Worm (Caenorhabditis elegans) whole organism, L2 larva: Measurements from ENCODE around the gene Y39B6A.69.

Source experiments
- C34F6.9 ChIP-seq: fragments of 150-350 bp; optimal IDR thresholded peaks from 2 replicates; lab custom pipeline; 2014; ENCODE audit warnings: missing biosample characterization, missing genetic modification characterization
- ZK546.5 ChIP-seq: sonication (generic microtip); optimal IDR thresholded peaks from 2 replicates; lab custom pipeline; 2017; ENCODE audit warnings: missing biosample characterization, missing genetic modification characterization
- aly-2 ChIP-seq: fragments of 150-350 bp; optimal IDR thresholded peaks from 2 replicates; lab custom pipeline; 2014; ENCODE audit warnings: missing biosample characterization, missing genetic modification characterization
- ama-1 ChIP-seq: fragments of 150-350 bp; optimal IDR thresholded peaks from 2 replicates; lab custom pipeline; 2018; ENCODE audit warnings: inconsistent platforms
- blmp-1 ChIP-seq: sonication (generic microtip); optimal IDR thresholded peaks from 2 replicates; lab custom pipeline; 2017; ENCODE audit warnings: missing genetic modification characterization, mild to moderate bottlenecking, missing compliant biosample characterization, antibody characterized with exemption, moderate library complexity; ENCODE audit not compliant: insufficient read depth
- ceh-16 ChIP-seq: fragments of 150-350 bp; optimal IDR thresholded peaks from 2 replicates; lab custom pipeline; 2014; ENCODE audit warnings: missing biosample characterization, missing genetic modification characterization
- egl-27 ChIP-seq: sonication (generic microtip); optimal IDR thresholded peaks from 3 replicates; lab custom pipeline; 2017; ENCODE audit warnings: missing biosample characterization, missing genetic modification reagents, missing genetic modification characterization
- elt-1 ChIP-seq: fragments of 150-350 bp; optimal IDR thresholded peaks from 2 replicates; lab custom pipeline; 2014; ENCODE audit warnings: missing biosample characterization, missing genetic modification characterization
- gmeb-1 ChIP-seq: fragments of 150-350 bp; optimal IDR thresholded peaks from 2 replicates; lab custom pipeline; 2014; ENCODE audit warnings: missing biosample characterization, missing genetic modification characterization
- lsy-2 ChIP-seq, 2 experiments: fragments of 150-350 bp in 1 of 2; sonication (generic microtip) in 1 of 2; optimal IDR thresholded peaks; 2 replicates each; lab custom pipeline; 2014 to 2017; ENCODE audit warnings: missing biosample characterization in 2 of 2, missing genetic modification characterization in 2 of 2
- mab-5 ChIP-seq: fragments of 150-350 bp; optimal IDR thresholded peaks from 2 replicates; lab custom pipeline; 2014; ENCODE audit warnings: missing biosample characterization, missing genetic modification characterization
- mbf-1 ChIP-seq: sonication (generic microtip); optimal IDR thresholded peaks from 2 replicates; lab custom pipeline; 2017; ENCODE audit warnings: missing biosample characterization, missing genetic modification characterization
- mdl-1 ChIP-seq, 2 experiments: fragments of 150-350 bp in 1 of 2; sonication (generic microtip) in 1 of 2; optimal IDR thresholded peaks; 2 replicates each; lab custom pipeline; 2017; ENCODE audit warnings: missing biosample characterization in 2 of 2, missing genetic modification characterization in 2 of 2
- nhr-11 ChIP-seq: fragments of 150-350 bp; optimal IDR thresholded peaks from 2 replicates; lab custom pipeline; 2014; ENCODE audit warnings: missing biosample characterization, missing genetic modification characterization
- nhr-237 ChIP-seq: fragments of 150-350 bp; optimal IDR thresholded peaks from 2 replicates; lab custom pipeline; 2014; ENCODE audit warnings: missing biosample characterization, missing genetic modification characterization
- nhr-25 ChIP-seq: fragments of 150-350 bp; sonication (generic microtip); optimal IDR thresholded peaks from 3 replicates; lab custom pipeline; 2014; ENCODE audit warnings: missing biosample characterization, missing genetic modification characterization
- nhr-6 ChIP-seq: fragments of 150-350 bp; optimal IDR thresholded peaks from 2 replicates; lab custom pipeline; 2014; ENCODE audit warnings: missing biosample characterization, missing genetic modification characterization
- peb-1 ChIP-seq: fragments of 150-350 bp; optimal IDR thresholded peaks from 2 replicates; lab custom pipeline; 2014; ENCODE audit warnings: missing biosample characterization, missing genetic modification characterization
- skn-1 ChIP-seq: sonication (generic microtip); optimal IDR thresholded peaks from 2 replicates; lab custom pipeline; 2017; ENCODE audit warnings: missing biosample characterization, missing genetic modification characterization
- sma-3 ChIP-seq: sonication (generic microtip); optimal IDR thresholded peaks from 2 replicates; lab custom pipeline; 2016; ENCODE audit warnings: missing genetic modification reagents, missing genetic modification characterization, missing compliant biosample characterization
- unc-55 ChIP-seq: fragments of 150-350 bp; sonication (generic microtip); optimal IDR thresholded peaks from 3 replicates; lab custom pipeline; 2014; ENCODE audit warnings: missing biosample characterization, missing genetic modification reagents, missing genetic modification characterization
- unc-62 ChIP-seq: fragments of 150-350 bp; optimal IDR thresholded peaks from 2 replicates; lab custom pipeline; 2014; ENCODE audit warnings: missing biosample characterization, missing genetic modification reagents, missing genetic modification characterization
- ztf-11 ChIP-seq: sonication (generic microtip); optimal IDR thresholded peaks from 2 replicates; lab custom pipeline; 2017; ENCODE audit warnings: missing biosample characterization, missing genetic modification characterization

Y39B6A.69 gene

ce11 chrV:19119260-19119659 is 33.0 kb downstream of the Y39B6A.69 start, which contains the start of gene Y39B6A.13 (continued):
- TF ChIP-seq aly-2 (tag; lab: Kevin White, UChicago) (no peak), unc-62 (no peak), sma-3 (GFP tag; lab: Kevin White, UChicago) (peak; percentile 5), ZK546.5 (tag; lab: Kevin White, UChicago) (no peak), ceh-16 (no peak), nhr-11 (tag; lab: Kevin White, UChicago) (no peak), egl-27 (no peak), skn-1 (tag; lab: Kevin White, UChicago) (no peak), nhr-6 (tag; lab: Kevin White, UChicago) (no peak), unc-55 (peak; percentile 61), elt-1 (no peak), mbf-1 (tag; lab: Kevin White, UChicago) (no peak)
- TF ChIP-seq, all 48 proteins: peak for 8

- TF ChIP-seq nhr-25, result no peak
These were observed 33.9 kb downstream of the Y39B6A.69 start, which contains the start of gene pro-3 for ce11 chrV:19118312-19118711. Gene pro-3 (minus strand): TSS chrV:19118412.

- TF ChIP-seq unc-62 (no peak), peb-1 (no peak), C34F6.9 (no peak), blmp-1 (no peak), gmeb-1 (tag; lab: Kevin White, UChicago) (no peak), ama-1 (no peak), mdl-1 (tag; optimal IDR thresholded peaks at IDR 0.05; lab: Kevin White, UChicago) (no peak), mab-5 (tag; lab: Kevin White, UChicago) (no peak)
These were observed 35.3 kb downstream of the Y39B6A.69 start for ce11 chrV:19116872-19117372.

ce11 chrV:19107065-19107464 is 45.2 kb downstream of the Y39B6A.69 start:
- no peak for TF ChIP-seq lsy-2 (tag; optimal IDR thresholded peaks at IDR 0.05; lab: Kevin White, UChicago)
- no peak for TF ChIP-seq ztf-11 (tag; lab: Kevin White, UChicago)
- TF ChIP-seq ceh-16, result no peak
- no peak for TF ChIP-seq nhr-237
